Worm (Caenorhabditis elegans) whole organism, L3 larva: Measurements from ENCODE around the gene abl-1.
A peak's percentile ranks its signal among the peaks of the same experiment; 100 is the strongest.

Experiments used
- R02D3.7 ChIP-seq: fragments of 150-350 bp; optimal IDR thresholded peaks from 2 replicates; lab custom pipeline; 2014; ENCODE audit warnings: missing biosample characterization, missing genetic modification characterization
- ZK546.5 ChIP-seq: sonication (generic microtip); optimal IDR thresholded peaks from 2 replicates; lab custom pipeline; 2017; ENCODE audit warnings: missing biosample characterization, missing genetic modification characterization
- aly-2 ChIP-seq: fragments of 150-350 bp; optimal IDR thresholded peaks from 2 replicates; lab custom pipeline; 2014; ENCODE audit warnings: missing biosample characterization, missing genetic modification characterization
- ama-1 ChIP-seq: fragments of 150-350 bp; optimal IDR thresholded peaks from 2 replicates; lab custom pipeline; 2018
- ceh-16 ChIP-seq: sonication (generic microtip); optimal IDR thresholded peaks from 2 replicates; lab custom pipeline; 2017; ENCODE audit warnings: missing biosample characterization, missing genetic modification characterization
- ceh-28 ChIP-seq: fragments of 150-350 bp; optimal IDR thresholded peaks from 2 replicates; lab custom pipeline; 2014; ENCODE audit warnings: missing biosample characterization, missing genetic modification reagents, missing genetic modification characterization
- ceh-82 ChIP-seq: fragments of 150-350 bp; optimal IDR thresholded peaks from 2 replicates; lab custom pipeline; 2014; ENCODE audit warnings: missing biosample characterization, missing genetic modification characterization
- ceh-9 ChIP-seq: sonication (generic microtip); optimal IDR thresholded peaks from 2 replicates; lab custom pipeline; 2018; ENCODE audit warnings: missing biosample characterization, missing genetic modification characterization
- daf-12 ChIP-seq: fragments of 150-350 bp; optimal IDR thresholded peaks from 2 replicates; lab custom pipeline; 2014; ENCODE audit warnings: missing biosample characterization, missing genetic modification reagents, missing genetic modification characterization
- egl-27 ChIP-seq: sonication (generic microtip); optimal IDR thresholded peaks from 4 replicates; lab custom pipeline; 2017; ENCODE audit warnings: missing biosample characterization, missing genetic modification reagents, missing genetic modification characterization
- egl-5 ChIP-seq: fragments of 150-350 bp; optimal IDR thresholded peaks from 2 replicates; lab custom pipeline; 2017; ENCODE audit warnings: missing biosample characterization, missing genetic modification reagents, missing genetic modification characterization, inconsistent platforms
- elt-1 ChIP-seq: fragments of 150-350 bp; optimal IDR thresholded peaks from 2 replicates; lab custom pipeline; 2014; ENCODE audit warnings: missing biosample characterization, missing genetic modification characterization
- elt-2 ChIP-seq: sonication (generic microtip); optimal IDR thresholded peaks from 2 replicates; lab custom pipeline; 2016; ENCODE audit warnings: missing genetic modification reagents, mild to moderate bottlenecking, missing genetic modification characterization, missing compliant biosample characterization
- elt-3 ChIP-seq, 3 experiments: fragments of 150-350 bp in 1 of 3; sonication (generic microtip) in 2 of 3; optimal IDR thresholded peaks; 2 replicates in 2 of 3; 4 replicates in 1 of 3; lab custom pipeline; 2014 to 2017; ENCODE audit warnings: missing biosample characterization in 3 of 3, missing genetic modification characterization in 3 of 3
- eor-1 ChIP-seq, 2 experiments: fragments of 150-350 bp; optimal IDR thresholded peaks; 2 replicates each; lab custom pipeline; 2014 to 2018; ENCODE audit warnings: missing biosample characterization in 2 of 2, missing genetic modification characterization in 2 of 2
- fkh-10 ChIP-seq: sonication (generic microtip); optimal IDR thresholded peaks from 2 replicates; lab custom pipeline; 2017; ENCODE audit warnings: missing biosample characterization, missing genetic modification reagents, missing genetic modification characterization
- fkh-2 ChIP-seq: fragments of 150-350 bp; optimal IDR thresholded peaks from 2 replicates; lab custom pipeline; 2014; ENCODE audit warnings: missing biosample characterization, missing genetic modification reagents, missing genetic modification characterization
- fos-1 ChIP-seq: fragments of 150-350 bp; optimal IDR thresholded peaks from 2 replicates; lab custom pipeline; 2014; ENCODE audit warnings: missing biosample characterization, missing genetic modification characterization
- hmg-11 ChIP-seq: sonication (generic microtip); optimal IDR thresholded peaks from 2 replicates; lab custom pipeline; 2016; ENCODE audit warnings: missing genetic modification characterization, missing compliant biosample characterization
- jun-1 ChIP-seq: fragments of 150-350 bp; optimal IDR thresholded peaks from 2 replicates; lab custom pipeline; 2014; ENCODE audit warnings: missing biosample characterization, missing genetic modification reagents, missing genetic modification characterization
- lin-15B ChIP-seq: fragments of 150-350 bp; optimal IDR thresholded peaks from 2 replicates; lab custom pipeline; 2014; ENCODE audit warnings: missing biosample characterization, missing genetic modification characterization
- lin-39 ChIP-seq: fragments of 150-350 bp; optimal IDR thresholded peaks from 2 replicates; lab custom pipeline; 2018; ENCODE audit warnings: missing biosample characterization, missing genetic modification reagents, missing genetic modification characterization
- lsy-12 ChIP-seq: sonication (generic microtip); optimal IDR thresholded peaks from 2 replicates; lab custom pipeline; 2016; ENCODE audit warnings: mild to moderate bottlenecking, missing genetic modification characterization, missing compliant biosample characterization
- mdl-1 ChIP-seq: fragments of 150-350 bp; optimal IDR thresholded peaks from 2 replicates; lab custom pipeline; 2014; ENCODE audit warnings: missing biosample characterization, missing genetic modification characterization
- mml-1 ChIP-seq: fragments of 150-350 bp; sonication (generic microtip); optimal IDR thresholded peaks from 3 replicates; lab custom pipeline; 2014; ENCODE audit warnings: missing biosample characterization, missing genetic modification characterization
- nfya-1 ChIP-seq: sonication (generic microtip); optimal IDR thresholded peaks from 2 replicates; lab custom pipeline; 2017; ENCODE audit warnings: missing genetic modification characterization, mild to moderate bottlenecking, missing compliant biosample characterization, antibody characterized with exemption, moderate library complexity; ENCODE audit not compliant: insufficient read depth
- nhr-11 ChIP-seq: fragments of 150-350 bp; optimal IDR thresholded peaks from 2 replicates; lab custom pipeline; 2014; ENCODE audit warnings: missing biosample characterization, missing genetic modification characterization
- nhr-12 ChIP-seq: fragments of 150-350 bp; optimal IDR thresholded peaks from 2 replicates; lab custom pipeline; 2014; ENCODE audit warnings: missing biosample characterization, missing genetic modification characterization
- nhr-23 ChIP-seq: fragments of 150-350 bp; optimal IDR thresholded peaks from 2 replicates; lab custom pipeline; 2014; ENCODE audit warnings: missing biosample characterization, missing genetic modification reagents, missing genetic modification characterization
- nhr-237 ChIP-seq: fragments of 150-350 bp; optimal IDR thresholded peaks from 2 replicates; lab custom pipeline; 2014; ENCODE audit warnings: missing biosample characterization, missing genetic modification characterization
- nhr-25 ChIP-seq: sonication (generic microtip); optimal IDR thresholded peaks from 2 replicates; lab custom pipeline; 2017; ENCODE audit warnings: missing biosample characterization, missing genetic modification characterization
- nhr-28 ChIP-seq: fragments of 150-350 bp; optimal IDR thresholded peaks from 2 replicates; lab custom pipeline; 2014; ENCODE audit warnings: missing biosample characterization, missing genetic modification characterization
- nhr-43 ChIP-seq: sonication (generic microtip); optimal IDR thresholded peaks from 2 replicates; lab custom pipeline; 2016; ENCODE audit warnings: mild to moderate bottlenecking, missing genetic modification characterization, missing compliant biosample characterization; ENCODE audit not compliant: poor library complexity, severe bottlenecking
- nhr-67 ChIP-seq: fragments of 150-350 bp; optimal IDR thresholded peaks from 2 replicates; lab custom pipeline; 2014; ENCODE audit warnings: missing biosample characterization, missing genetic modification characterization
- nhr-76 ChIP-seq: fragments of 150-350 bp; sonication (generic microtip); optimal IDR thresholded peaks from 5 replicates; lab custom pipeline; 2014; ENCODE audit warnings: missing biosample characterization, missing genetic modification characterization
- nhr-77 ChIP-seq: fragments of 150-350 bp; optimal IDR thresholded peaks from 2 replicates; lab custom pipeline; 2014; ENCODE audit warnings: missing biosample characterization, missing genetic modification characterization
- pha-4 ChIP-seq: fragments of 150-350 bp; optimal IDR thresholded peaks from 2 replicates; lab custom pipeline; 2014; ENCODE audit warnings: missing biosample characterization, missing genetic modification reagents, missing genetic modification characterization
- pqm-1 ChIP-seq: fragments of 150-350 bp; optimal IDR thresholded peaks from 2 replicates; lab custom pipeline; 2017; ENCODE audit warnings: missing biosample characterization, missing genetic modification characterization, inconsistent platforms
- sea-2 ChIP-seq: fragments of 150-350 bp; sonication (generic microtip); optimal IDR thresholded peaks from 4 replicates; lab custom pipeline; 2014; ENCODE audit warnings: missing biosample characterization, missing genetic modification reagents, missing genetic modification characterization
- skn-1 ChIP-seq: fragments of 150-350 bp; optimal IDR thresholded peaks from 2 replicates; lab custom pipeline; 2014; ENCODE audit warnings: missing biosample characterization, missing genetic modification characterization
- snpc-4 ChIP-seq: fragments of 150-350 bp; optimal IDR thresholded peaks from 2 replicates; lab custom pipeline; 2014; ENCODE audit warnings: missing biosample characterization, missing genetic modification characterization
- tbx-2 ChIP-seq: sonication (generic microtip); optimal IDR thresholded peaks from 2 replicates; lab custom pipeline; 2016; ENCODE audit warnings: mild to moderate bottlenecking, missing genetic modification characterization, missing compliant biosample characterization
- unc-39 ChIP-seq: sonication (generic microtip); optimal IDR thresholded peaks from 4 replicates; lab custom pipeline; 2017; ENCODE audit warnings: missing biosample characterization, missing genetic modification characterization
- unc-62 ChIP-seq: fragments of 150-350 bp; sonication (generic microtip); optimal IDR thresholded peaks from 4 replicates; lab custom pipeline; 2014; ENCODE audit warnings: missing biosample characterization, missing genetic modification reagents, missing genetic modification characterization
- zag-1 ChIP-seq: fragments of 150-350 bp; optimal IDR thresholded peaks from 2 replicates; lab custom pipeline; 2014; ENCODE audit warnings: missing biosample characterization, missing genetic modification characterization
- ztf-11 ChIP-seq: fragments of 150-350 bp; optimal IDR thresholded peaks from 2 replicates; lab custom pipeline; 2014; ENCODE audit warnings: missing biosample characterization, missing genetic modification characterization
- ztf-4 ChIP-seq: fragments of 150-350 bp; optimal IDR thresholded peaks from 2 replicates; lab custom pipeline; 2014; ENCODE audit warnings: missing biosample characterization, missing genetic modification characterization

The abl-1 gene

ce11 chrX:10569185-10569584 is 54.8 kb downstream of the abl-1 start, which contains the start of gene bet-2:
bet-2 (plus strand) TSS chrX:10569273.
- no peak for TF ChIP-seq pqm-1
- no peak for TF ChIP-seq ceh-16 (tag; lab: Kevin White, UChicago)
- TF ChIP-seq fkh-10 (GFP tag; lab: Kevin White, UChicago) = no peak
- TF ChIP-seq unc-62 = no peak
- TF ChIP-seq nhr-76 (tag; lab: Kevin White, UChicago) = no peak
- TF ChIP-seq nhr-67 (tag; lab: Kevin White, UChicago) = no peak
- no peak for TF ChIP-seq ztf-11
- TF ChIP-seq egl-27 (tag; lab: Kevin White, UChicago) = no peak
- TF ChIP-seq tbx-2 (tag; lab: Kevin White, UChicago) = no peak

ce11 chrX:10568385-10569149 is 55.4 kb downstream of the abl-1 start:
- TF ChIP-seq aly-2 (tag; lab: Kevin White, UChicago) (peak; percentile 77), nfya-1 (tag; lab: Kevin White, UChicago) (peak; percentile 94), nhr-67 (tag; lab: Kevin White, UChicago) (peak; percentile 47), ceh-82 (tag; lab: Kevin White, UChicago) (peak; percentile 86), eor-1 (tag; optimal IDR thresholded peaks at IDR 0.05; lab: Kevin White, UChicago) (peak in 1 of 2 experiments; percentile 43), ceh-9 (tag; lab: Kevin White, UChicago) (no peak), fkh-2 (tag; lab: Kevin White, UChicago) (no peak), skn-1 (tag; lab: Kevin White, UChicago) (peak; percentile 78), egl-5 (tag; lab: Kevin White, UChicago) (peak; percentile 86), ZK546.5 (tag; lab: Kevin White, UChicago) (no peak), zag-1 (tag; lab: Kevin White, UChicago) (peak; percentile 77), ceh-16 (tag; lab: Kevin White, UChicago) (no peak), mdl-1 (tag; lab: Kevin White, UChicago) (peak; percentile 96), unc-62 (peak; percentile 61), fkh-10 (GFP tag; lab: Kevin White, UChicago) (peak; percentile 80), nhr-23 (tag; lab: Kevin White, UChicago) (peak; percentile 94), nhr-43 (tag; lab: Kevin White, UChicago) (peak; percentile 90), tbx-2 (tag; lab: Kevin White, UChicago) (peak; percentile 94), nhr-77 (tag; lab: Kevin White, UChicago) (peak; percentile 71), jun-1 (tag; lab: Kevin White, UChicago) (peak; percentile 84), pha-4 (peak; percentile 98), nhr-28 (no peak), unc-39 (tag; lab: Kevin White, UChicago) (no peak), nhr-25 (tag; lab: Kevin White, UChicago) (peak; percentile 94), elt-2 (tag; lab: Kevin White, UChicago) (peak; percentile 91), pqm-1 (peak; percentile 73), R02D3.7 (tag; lab: Kevin White, UChicago) (peak; percentile 80), ztf-4 (tag; lab: Kevin White, UChicago) (no peak), ceh-28 (tag; lab: Kevin White, UChicago) (peak; percentile 98), hmg-11 (tag; lab: Kevin White, UChicago) (peak; percentile 100), fos-1 (peak; percentile 39), daf-12 (tag; lab: Kevin White, UChicago) (peak; percentile 13), nhr-76 (tag; lab: Kevin White, UChicago) (no peak), sea-2 (peak; percentile 98), snpc-4 (peak; percentile 80), egl-27 (tag; lab: Kevin White, UChicago) (peak; percentile 63), elt-1 (tag; lab: Kevin White, UChicago) (peak; percentile 80), nhr-237 (tag; lab: Kevin White, UChicago) (no peak), ama-1 (lab: Kevin White, UChicago) (peak; percentile 79), elt-3 (tag; optimal IDR thresholded peaks at IDR 0.05; lab: Kevin White, UChicago) (peak in 1 of 3 experiments; percentile 59), nhr-12 (tag; lab: Kevin White, UChicago) (no peak), mml-1 (tag; lab: Kevin White, UChicago) (no peak), nhr-11 (peak; percentile 72), lin-15B (peak; percentile 90), lsy-12 (peak; percentile 93), lin-39 (tag; lab: Kevin White, UChicago) (peak; percentile 93), ztf-11 (peak; percentile 31)
